Worm (Caenorhabditis elegans): ENCODE results near the gene R03H10.4.

DNA sequence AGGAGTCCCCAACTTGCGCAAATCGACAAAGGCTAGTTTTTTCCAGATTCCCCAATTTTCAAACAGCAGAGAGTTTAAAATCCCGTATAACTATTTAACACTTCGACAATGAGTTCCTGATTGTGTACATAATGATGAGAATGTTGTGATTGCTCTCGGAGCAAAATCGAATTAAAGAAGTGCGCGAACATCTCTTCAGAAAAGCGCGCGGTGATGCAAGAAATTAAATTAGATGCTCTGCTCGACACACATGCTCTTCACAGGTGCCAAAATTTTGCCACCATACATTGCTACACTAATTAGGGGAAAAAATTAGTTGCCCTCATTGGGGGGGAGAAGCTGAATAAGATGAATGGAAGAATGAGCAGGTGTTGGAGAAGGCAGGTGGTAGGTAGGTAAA, 38.9 kb downstream of the R03H10.4 start:
- TF ChIP-seq mcd-1 (GFP tag; IDR thresholded peaks at IDR 0.05) (no peak), pha-4 (tag; optimal IDR thresholded peaks at IDR 0.05) (no peak), nhr-90 (tag; optimal IDR thresholded peaks at IDR 0.05) (no peak), efl-1 (GFP tag; optimal IDR thresholded peaks at IDR 0.05) (no peak), ceh-79 (tag; optimal IDR thresholded peaks at IDR 0.05) (no peak), dpl-1 (GFP tag; optimal IDR thresholded peaks at IDR 0.05) (no peak), zfh-2 (GFP tag; conservative IDR thresholded peaks at IDR 0.05) (no peak), F57C9.4 (tag; optimal IDR thresholded peaks at IDR 0.05) (no peak), B0035.1 (tag; optimal IDR thresholded peaks at IDR 0.05) (no peak), B0261.1 (tag; optimal IDR thresholded peaks at IDR 0.05) (no peak), egrh-3 (GFP tag; IDR thresholded peaks at IDR 0.05) (no peak), hlh-12 (tag; optimal IDR thresholded peaks at IDR 0.05) (no peak), bed-1 (GFP tag; IDR thresholded peaks at IDR 0.05) (no peak)
